Worm (Caenorhabditis elegans) whole organism, young adult: ENCODE results near the gene F14F7.4.

Experiments used
- fkh-3 ChIP-seq: sonication (generic microtip); optimal IDR thresholded peaks from 2 replicates; lab custom pipeline; 2016; ENCODE audit warnings: mild to moderate bottlenecking, missing genetic modification characterization, missing compliant biosample characterization
- lin-26 ChIP-seq: fragments of 200-800 bp; sonication (Bioruptor generic); IDR thresholded peaks from 2 replicates; pipeline ENCODE4 v1.3.6; 2022; ENCODE audit warnings: missing genetic modification reagents, missing genetic modification characterization, missing compliant biosample characterization
- nhr-27 ChIP-seq: fragments of 200-800 bp; sonication (Bioruptor generic); optimal IDR thresholded peaks from 2 replicates; lab custom pipeline; 2018; ENCODE audit warnings: mild to moderate bottlenecking, missing genetic modification characterization, moderate library complexity, missing compliant biosample characterization
- snpc-3.4 ChIP-seq: sonication (generic microtip); optimal IDR thresholded peaks from 2 replicates; lab custom pipeline; 2017; ENCODE audit warnings: missing genetic modification characterization, mild to moderate bottlenecking, missing compliant biosample characterization, antibody characterized with exemption, moderate library complexity, missing genotype, missing genetic modification reagents

ce11 chrIII:13049956-13050355 lies 20.4 kb upstream of the F14F7.4 start:
- TF ChIP-seq fkh-3 (tag; lab: Kevin White, UChicago) (no peak), nhr-27 (no peak), lin-26 (GFP tag; lab: Robert Waterston, UW) (no peak), snpc-3.4 (no peak)
